Worm (Caenorhabditis elegans): Measurements from ENCODE around the gene T20F7.1.

Gene T20F7.1

DNA sequence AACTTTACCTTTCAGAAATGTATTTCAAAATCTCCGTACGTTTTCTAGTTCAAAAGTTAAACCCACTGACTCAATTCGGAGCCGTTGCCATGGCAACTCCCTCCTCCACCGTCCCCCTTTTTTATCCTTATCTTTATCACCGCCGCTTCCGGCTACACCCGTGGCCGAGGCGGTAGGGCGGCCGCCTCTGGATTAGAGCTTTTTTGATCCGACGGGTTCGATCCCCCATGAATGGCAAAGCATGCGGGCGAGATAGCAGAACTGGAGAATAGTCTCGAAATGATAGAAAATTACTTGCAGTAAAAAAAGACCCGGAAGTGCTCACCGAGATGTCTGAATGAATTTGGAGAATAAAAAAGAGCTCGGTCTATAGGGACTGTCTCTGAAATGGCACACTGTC is 21.1 kb downstream of the T20F7.1 start (continued):
- TF ChIP-seq dsc-1 (tag; optimal IDR thresholded peaks at IDR 0.05) (peak; percentile 29), hlh-17 (GFP tag; optimal IDR thresholded peaks at IDR 0.05; ENCODE audit: borderline replicate concordance) (no peak), elt-2 (tag; optimal IDR thresholded peaks at IDR 0.05) (no peak), alr-1 (tag; optimal IDR thresholded peaks at IDR 0.05; ENCODE audit: borderline replicate concordance) (no peak), mep-1 (tag; optimal IDR thresholded peaks at IDR 0.05) (no peak), rnt-1 (tag; optimal IDR thresholded peaks at IDR 0.05) (no peak), efl-1 (optimal IDR thresholded peaks at IDR 0.05) (no peak), efl-1 (GFP tag; optimal IDR thresholded peaks at IDR 0.05 in 1 of 2) (peak in 1 of 2 experiments; percentile 58)

- no peak for TF ChIP-seq fkh-8 (tag; optimal IDR thresholded peaks at IDR 0.05)
- no peak for TF ChIP-seq nhr-71 (tag; optimal IDR thresholded peaks at IDR 0.05)
- TF ChIP-seq ama-1 (optimal IDR thresholded peaks at IDR 0.05), result no peak
- TF ChIP-seq unc-98 (GFP tag; IDR thresholded peaks at IDR 0.05), result no peak
- TF ChIP-seq lin-14 (GFP tag; optimal IDR thresholded peaks at IDR 0.05), result no peak
- no peak for TF ChIP-seq elt-3 (tag; optimal IDR thresholded peaks at IDR 0.05)
- TF ChIP-seq nhr-237 (tag; optimal IDR thresholded peaks at IDR 0.05), result no peak
- no peak for TF ChIP-seq mef-2 (tag; optimal IDR thresholded peaks at IDR 0.05)
Measured at ce11 chrX:16894577-16894976, 21.9 kb downstream of the T20F7.1 start, which contains the start of gene F39F10.2. TSS of gene F39F10.2 (plus strand) at chrX:16894877.

- TF ChIP-seq blmp-1 (tag; optimal IDR thresholded peaks at IDR 0.05) (peak; percentile 83), mdl-1 (tag; optimal IDR thresholded peaks at IDR 0.05) (peak in 1 of 2 experiments; percentile 84), lin-35 (GFP tag; optimal IDR thresholded peaks at IDR 0.05) (peak; percentile 32 to 70), xbp-1 (tag; optimal IDR thresholded peaks at IDR 0.05) (peak; percentile 21), dsc-1 (tag; optimal IDR thresholded peaks at IDR 0.05) (peak; percentile 1), nhr-71 (tag; optimal IDR thresholded peaks at IDR 0.05) (peak; percentile 83), dpl-1 (GFP tag; optimal IDR thresholded peaks at IDR 0.05) (peak in 2 of 3 experiments; percentile 4 to 12), efl-1 (optimal IDR thresholded peaks at IDR 0.05) (peak in 1 of 2 experiments; percentile 11), efl-1 (GFP tag; optimal IDR thresholded peaks at IDR 0.05 in 1 of 2) (peak in 1 of 2 experiments; percentile 14), nhr-237 (tag; optimal IDR thresholded peaks at IDR 0.05) (peak; percentile 0), ama-1 (optimal IDR thresholded peaks at IDR 0.05) (peak; percentile 40), lsy-2 (tag; optimal IDR thresholded peaks at IDR 0.05) (peak; percentile 17 to 66), nhr-90 (tag; optimal IDR thresholded peaks at IDR 0.05; ENCODE audit: poor library complexity) (peak; percentile 61), mab-9 (GFP tag; IDR thresholded peaks at IDR 0.05) (peak; percentile 41; the same call in 1 of the 2 replicates), fkh-8 (tag; optimal IDR thresholded peaks at IDR 0.05) (peak; percentile 10), nhr-19 (GFP tag; conservative IDR thresholded peaks at IDR 0.05) (peak; percentile 83), skn-1 (tag; optimal IDR thresholded peaks at IDR 0.05) (peak; percentile 13), elt-3 (tag; optimal IDR thresholded peaks at IDR 0.05) (peak in 1 of 6 experiments; percentile 1), nhr-20 (tag; optimal IDR thresholded peaks at IDR 0.05) (peak; percentile 79), tbx-2 (tag; optimal IDR thresholded peaks at IDR 0.05) (peak; percentile 53), lir-3 (tag; optimal IDR thresholded peaks at IDR 0.05; ENCODE audit: poor library complexity) (peak; percentile 50), snu-23 (GFP tag; optimal IDR thresholded peaks at IDR 0.05) (peak; percentile 80), ceh-88 (GFP tag; IDR thresholded peaks at IDR 0.05) (peak; percentile 43; the same call in 1 of the 2 replicates), rnt-1 (tag; optimal IDR thresholded peaks at IDR 0.05) (peak; percentile 35), C16A3.4 (tag; optimal IDR thresholded peaks at IDR 0.05) (peak; percentile 34), lin-14 (GFP tag; optimal IDR thresholded peaks at IDR 0.05) (peak; percentile 90), nhr-47 (tag; optimal IDR thresholded peaks at IDR 0.05) (peak; percentile 65), mep-1 (tag; optimal IDR thresholded peaks at IDR 0.05) (peak; percentile 36), swsn-7 (tag; optimal IDR thresholded peaks at IDR 0.05) (peak; percentile 49), nhr-85 (tag) (peak; percentile 87)
Measured at ce11 chrX:16901906-16902383, 29.2 kb downstream of the T20F7.1 start.

- no peak for TF ChIP-seq elt-3 (tag; optimal IDR thresholded peaks at IDR 0.05)
- TF ChIP-seq efl-1 (optimal IDR thresholded peaks at IDR 0.05), result no peak
- TF ChIP-seq efl-1 (GFP tag; optimal IDR thresholded peaks at IDR 0.05 in 1 of 2), result peak in 1 of 2 experiments; percentile 64
Measured at ce11 chrX:16902657-16903056, 29.9 kb downstream of the T20F7.1 start.
